Worm (Caenorhabditis elegans) whole organism, L1 larva: Measurements from ENCODE around the gene F32D8.1.
A peak's percentile ranks its signal among the peaks of the same experiment; 100 is the strongest.

ENCODE experiments used
- dpl-1 ChIP-seq, 3 experiments: fragments of 150-350 bp in 2 of 3; sonication (generic microtip) in 1 of 3; optimal IDR thresholded peaks; 2 replicates each; lab custom pipeline; 2014 to 2017; ENCODE audit warnings: missing biosample characterization in 3 of 3, missing genetic modification characterization in 3 of 3, missing genetic modification reagents in 3 of 3
- nhr-76 ChIP-seq: sonication (generic microtip); optimal IDR thresholded peaks from 2 replicates; lab custom pipeline; 2017; ENCODE audit warnings: missing biosample characterization, missing genetic modification characterization
- pag-3 ChIP-seq: sonication (generic microtip); optimal IDR thresholded peaks from 2 replicates; lab custom pipeline; 2017; ENCODE audit warnings: missing genetic modification characterization, mild to moderate bottlenecking, missing compliant biosample characterization, antibody characterized with exemption, borderline replicate concordance; ENCODE audit not compliant: insufficient read depth
- pqm-1 ChIP-seq: sonication (generic microtip); optimal IDR thresholded peaks from 3 replicates; lab custom pipeline; 2017; ENCODE audit warnings: missing biosample characterization, missing genetic modification characterization
- unc-130 ChIP-seq: fragments of 150-350 bp; optimal IDR thresholded peaks from 2 replicates; lab custom pipeline; 2017; ENCODE audit warnings: missing biosample characterization, missing genetic modification characterization, inconsistent platforms
- unc-86 ChIP-seq: sonication (generic microtip); optimal IDR thresholded peaks from 2 replicates; lab custom pipeline; 2016; ENCODE audit warnings: missing genetic modification characterization, missing compliant biosample characterization
- xbp-1 ChIP-seq: sonication (generic microtip); optimal IDR thresholded peaks from 2 replicates; lab custom pipeline; 2016; ENCODE audit warnings: missing genetic modification characterization, missing compliant biosample characterization

DNA sequence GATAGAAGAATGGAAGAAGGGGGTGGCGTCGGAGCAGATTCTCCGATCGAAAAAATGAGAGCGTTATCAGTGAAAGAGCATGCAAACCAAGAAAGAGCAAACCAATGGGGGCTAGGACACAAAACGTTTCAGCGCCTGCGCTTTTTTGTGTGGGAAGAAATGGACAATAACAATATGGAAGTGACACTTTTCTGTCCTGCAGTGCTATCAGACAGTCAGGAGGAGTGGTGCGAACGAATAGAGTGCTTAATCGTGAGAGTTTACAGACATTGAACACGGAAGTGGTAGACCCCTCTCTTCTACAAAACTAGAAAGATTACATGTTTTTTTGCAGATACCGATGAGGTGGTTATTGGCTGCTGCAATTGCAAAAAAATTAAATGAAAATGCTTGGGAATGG lies 25.3 kb upstream of the F32D8.1 start:
- TF ChIP-seq unc-86 (tag; lab: Kevin White, UChicago) = no peak
- TF ChIP-seq pqm-1 (tag; lab: Kevin White, UChicago) = peak; percentile 10
- no peak for TF ChIP-seq pag-3
- TF ChIP-seq nhr-76 (tag; lab: Kevin White, UChicago) = no peak
- no peak for TF ChIP-seq unc-130 (tag; lab: Kevin White, UChicago)
- no peak for TF ChIP-seq xbp-1 (tag; lab: Kevin White, UChicago)
- TF ChIP-seq dpl-1 (GFP tag; optimal IDR thresholded peaks at IDR 0.05; lab: Kevin White, UChicago) = no peak
